Fruit fly (Drosophila melanogaster) whole organism, embryonic: Measurements from ENCODE around the gene CG7675.

ENCODE experiments used
- Adf1 ChIP-seq: fragments of 200-800 bp; sonication (Bioruptor generic); IDR thresholded peaks from 2 replicates; pipeline ENCODE4 v1.3.6; 2022; ENCODE audit warnings: missing biosample characterization, missing genetic modification characterization
- BtbVII ChIP-seq: fragments of 200-800 bp; sonication (Bioruptor generic); optimal IDR thresholded peaks from 3 replicates; lab custom pipeline; 2017; ENCODE audit warnings: missing biosample characterization, mild to moderate bottlenecking, missing genetic modification characterization
- CG1024 ChIP-seq: fragments of 200-800 bp; sonication (Bioruptor generic); IDR thresholded peaks from 2 replicates; pipeline ENCODE4 v1.3.6; 2022; ENCODE audit warnings: missing biosample characterization, missing genetic modification characterization
- CG10267 ChIP-seq: fragments of 200-800 bp; sonication (Bioruptor generic); optimal IDR thresholded peaks from 2 replicates; lab custom pipeline; 2018; ENCODE audit warnings: missing biosample characterization, mild to moderate bottlenecking, missing genetic modification characterization, moderate library complexity
- CG10366 ChIP-seq: fragments of 200-800 bp; sonication (Bioruptor generic); IDR thresholded peaks from 2 replicates; pipeline ENCODE4 v1.3.6; 2022; ENCODE audit warnings: missing biosample characterization, missing genetic modification characterization
- CG10431 ChIP-seq: fragments of 200-800 bp; sonication (Bioruptor generic); optimal IDR thresholded peaks from 3 replicates; lab custom pipeline; 2018; ENCODE audit warnings: missing biosample characterization, mild to moderate bottlenecking, missing genetic modification characterization
- CG11093 ChIP-seq: fragments of 200-800 bp; sonication (Bioruptor generic); IDR thresholded peaks from 3 replicates; pipeline ENCODE4 v1.3.6; 2022; ENCODE audit warnings: missing biosample characterization, missing genetic modification characterization
- CG11695 ChIP-seq: fragments of 200-800 bp; sonication (Bioruptor generic); IDR thresholded peaks from 3 replicates; pipeline ENCODE4 v1.3.6; 2022; ENCODE audit warnings: missing biosample characterization, missing genetic modification characterization
- CG12104 ChIP-seq: fragments of 200-800 bp; sonication (Bioruptor generic); optimal IDR thresholded peaks from 3 replicates; lab custom pipeline; 2016; ENCODE audit warnings: missing biosample characterization, missing genetic modification characterization
- CG1233 ChIP-seq: fragments of 200-800 bp; sonication (Bioruptor generic); optimal IDR thresholded peaks from 4 replicates; lab custom pipeline; 2018; ENCODE audit warnings: missing biosample characterization, mild to moderate bottlenecking, missing genetic modification characterization
- CG13894 ChIP-seq: fragments of 200-800 bp; sonication (Bioruptor generic); optimal IDR thresholded peaks from 3 replicates; lab custom pipeline; 2018; ENCODE audit warnings: missing biosample characterization, mild to moderate bottlenecking, missing genetic modification characterization, moderate library complexity
- CG15514 ChIP-seq: fragments of 200-800 bp; sonication (Bioruptor generic); optimal IDR thresholded peaks from 3 replicates; lab custom pipeline; 2017; ENCODE audit warnings: missing biosample characterization, missing genetic modification characterization, mild to moderate bottlenecking, moderate library complexity, missing genetic modification reagents
- CG15601 ChIP-seq: fragments of 200-800 bp; sonication (Bioruptor generic); optimal IDR thresholded peaks from 3 replicates; lab custom pipeline; 2019; ENCODE audit warnings: missing biosample characterization, mild to moderate bottlenecking, missing genetic modification characterization, moderate library complexity
- CG1602 ChIP-seq: fragments of 200-800 bp; sonication (Bioruptor generic); optimal IDR thresholded peaks from 3 replicates; lab custom pipeline; 2016; ENCODE audit warnings: missing biosample characterization, missing genetic modification characterization
- CG16779 ChIP-seq: fragments of 200-800 bp; sonication (Bioruptor generic); IDR thresholded peaks from 2 replicates; pipeline ENCODE4 v1.3.6; 2022; ENCODE audit warnings: missing biosample characterization, missing genetic modification characterization
- CG2199 ChIP-seq: fragments of 200-800 bp; sonication (Bioruptor generic); IDR thresholded peaks from 3 replicates; pipeline ENCODE4 v1.3.6; 2022; ENCODE audit warnings: missing biosample characterization, missing genetic modification characterization
- CG31441 ChIP-seq: fragments of 200-800 bp; sonication (Bioruptor generic); IDR thresholded peaks from 2 replicates; pipeline ENCODE4 v1.3.6; 2022; ENCODE audit warnings: missing biosample characterization, missing genetic modification characterization
- CG3163 ChIP-seq: fragments of 200-800 bp; sonication (Bioruptor generic); optimal IDR thresholded peaks from 3 replicates; lab custom pipeline; 2016; ENCODE audit warnings: missing biosample characterization, missing genetic modification characterization
- CG42726 ChIP-seq: fragments of 200-800 bp; sonication (Bioruptor generic); IDR thresholded peaks from 2 replicates; pipeline ENCODE4 v1.3.6; 2022; ENCODE audit warnings: missing biosample characterization, missing genetic modification characterization; ENCODE audit not compliant: partially characterized antibody
- CG4730 ChIP-seq: fragments of 200-800 bp; sonication (Bioruptor generic); IDR thresholded peaks from 2 replicates; pipeline ENCODE4 v1.3.6; 2022; ENCODE audit warnings: missing biosample characterization, missing genetic modification characterization
- CG6765 ChIP-seq: fragments of 200-800 bp; sonication (Bioruptor generic); optimal IDR thresholded peaks from 3 replicates; lab custom pipeline; 2017; ENCODE audit warnings: missing biosample characterization, mild to moderate bottlenecking, missing genetic modification characterization
- CG6791 ChIP-seq: fragments of 200-800 bp; sonication (Bioruptor generic); IDR thresholded peaks from 3 replicates; pipeline ENCODE4 v1.3.6; 2022; ENCODE audit warnings: missing biosample characterization, missing genetic modification characterization; ENCODE audit not compliant: partially characterized antibody
- CG7357 ChIP-seq: fragments of 200-800 bp; sonication (Bioruptor generic); IDR thresholded peaks from 3 replicates; pipeline ENCODE4 v1.3.6; 2022; ENCODE audit warnings: missing biosample characterization, missing genetic modification characterization
- CG9215 ChIP-seq: fragments of 200-800 bp; sonication (Bioruptor generic); IDR thresholded peaks from 2 replicates; pipeline ENCODE4 v1.3.6; 2022; ENCODE audit warnings: missing biosample characterization, missing genetic modification characterization
- CG9817 ChIP-seq: fragments of 200-800 bp; sonication (Bioruptor generic); optimal IDR thresholded peaks from 2 replicates; lab custom pipeline; 2018; ENCODE audit warnings: missing biosample characterization, mild to moderate bottlenecking, missing genetic modification characterization, moderate library complexity
- D ChIP-seq, 2 experiments: fragments of 200-800 bp in 1 of 2; fragments of >200 bp in 1 of 2; sonication (Bioruptor generic) in 1 of 2; optimal IDR thresholded peaks; 2 replicates in 1 of 2; 3 replicates in 1 of 2; lab custom pipeline; 2017; ENCODE audit warnings: mild to moderate bottlenecking in 1 of 2, missing biosample characterization in 1 of 2, missing genetic modification characterization in 1 of 2, missing genetic modification reagents in 1 of 2
- Dip3 ChIP-seq: fragments of 200-800 bp; sonication (Bioruptor generic); optimal IDR thresholded peaks from 3 replicates; lab custom pipeline; 2016; ENCODE audit warnings: missing biosample characterization, missing genetic modification characterization
- Hmx ChIP-seq: fragments of 200-800 bp; sonication (Bioruptor generic); optimal IDR thresholded peaks from 2 replicates; lab custom pipeline; 2016; ENCODE audit warnings: missing biosample characterization, missing genetic modification characterization
- Hr3 ChIP-seq: fragments of 200-800 bp; sonication (Bioruptor generic); optimal IDR thresholded peaks from 3 replicates; lab custom pipeline; 2016; ENCODE audit warnings: missing biosample characterization, missing genetic modification characterization
- MBD-R2 ChIP-seq: fragments of 200-800 bp; sonication (Bioruptor generic); IDR thresholded peaks from 2 replicates; pipeline ENCODE4 v1.3.6; 2022; ENCODE audit warnings: missing biosample characterization, missing genetic modification characterization
- Mad ChIP-seq: fragments of 200-800 bp; sonication (Bioruptor generic); optimal IDR thresholded peaks from 2 replicates; lab custom pipeline; 2016; ENCODE audit warnings: missing biosample characterization, missing genetic modification characterization
- Med ChIP-seq: fragments of 200-800 bp; sonication (Bioruptor generic); peaks from one replicate; lab custom pipeline; 2016; ENCODE audit warnings: missing biosample characterization, missing genetic modification characterization, mild to moderate bottlenecking, inconsistent platforms, moderate library complexity
- Ptx1 ChIP-seq: fragments of 200-800 bp; sonication (Bioruptor generic); IDR thresholded peaks from 2 replicates; pipeline ENCODE4 v1.3.6; 2022; ENCODE audit warnings: missing biosample characterization, missing genetic modification characterization
- Six4 ChIP-seq: fragments of 200-800 bp; sonication (Bioruptor generic); optimal IDR thresholded peaks from 2 replicates; lab custom pipeline; 2016; ENCODE audit warnings: missing biosample characterization, missing genetic modification characterization
- Sox100B ChIP-seq: fragments of 200-800 bp; sonication (Bioruptor generic); optimal IDR thresholded peaks from 3 replicates; lab custom pipeline; 2018; ENCODE audit warnings: missing biosample characterization, mild to moderate bottlenecking, missing genetic modification characterization
- Sry-δ ChIP-seq: fragments of 200-800 bp; sonication (Bioruptor generic); optimal IDR thresholded peaks from 2 replicates; lab custom pipeline; 2016; ENCODE audit warnings: missing biosample characterization, missing genetic modification characterization
- YL-1 ChIP-seq: fragments of 200-800 bp; sonication (Bioruptor generic); optimal IDR thresholded peaks from 3 replicates; lab custom pipeline; 2017; ENCODE audit warnings: missing biosample characterization, mild to moderate bottlenecking, missing genetic modification characterization
- fd64A ChIP-seq: fragments of 200-800 bp; sonication (Bioruptor generic); optimal IDR thresholded peaks from 3 replicates; lab custom pipeline; 2018; ENCODE audit warnings: missing biosample characterization, mild to moderate bottlenecking, missing genetic modification characterization
- inv ChIP-seq: fragments of 200-800 bp; sonication (Bioruptor generic); IDR thresholded peaks from 2 replicates; pipeline ENCODE4 v1.3.6; 2022; ENCODE audit warnings: missing biosample characterization, missing genetic modification characterization; ENCODE audit not compliant: partially characterized antibody
- knrl ChIP-seq: fragments of 200-800 bp; sonication (Bioruptor generic); IDR thresholded peaks from 3 replicates; pipeline ENCODE4 v1.3.6; 2022; ENCODE audit warnings: missing biosample characterization, missing genetic modification characterization; ENCODE audit not compliant: partially characterized antibody
- lab ChIP-seq: fragments of 200-800 bp; sonication (Bioruptor generic); optimal IDR thresholded peaks from 3 replicates; lab custom pipeline; 2017; ENCODE audit warnings: missing biosample characterization, missing genetic modification characterization, mild to moderate bottlenecking, moderate library complexity, missing genetic modification reagents
- lov ChIP-seq, 2 experiments: fragments of 200-800 bp in 1 of 2; fragments of >200 bp in 1 of 2; sonication (Bioruptor generic) in 1 of 2; IDR thresholded peaks in 1 of 2; optimal IDR thresholded peaks in 1 of 2; 2 replicates in 1 of 2; 3 replicates in 1 of 2; pipeline versions ENCODE4 v1.3.6 to Lab custom; 2017 to 2022; ENCODE audit warnings: missing biosample characterization in 1 of 2, missing genetic modification characterization in 1 of 2
- mld ChIP-seq: fragments of 200-800 bp; sonication (Bioruptor generic); IDR thresholded peaks from 3 replicates; pipeline ENCODE4 v1.3.6; 2022; ENCODE audit warnings: missing biosample characterization, missing genetic modification characterization; ENCODE audit not compliant: partially characterized antibody
- pb ChIP-seq: fragments of 200-800 bp; sonication (Bioruptor generic); optimal IDR thresholded peaks from 3 replicates; lab custom pipeline; 2016; ENCODE audit warnings: missing biosample characterization, missing genetic modification characterization
- slbo ChIP-seq: fragments of 200-800 bp; sonication (Bioruptor generic); IDR thresholded peaks from 2 replicates; pipeline ENCODE4 v1.3.6; 2022; ENCODE audit warnings: missing biosample characterization, missing genetic modification characterization
- vvl ChIP-seq: fragments of 200-800 bp; sonication (Bioruptor generic); IDR thresholded peaks from 2 replicates; pipeline ENCODE4 v1.3.6; 2022; ENCODE audit warnings: missing biosample characterization, missing genetic modification characterization
- zfh2 ChIP-seq: fragments of 200-800 bp; sonication (Bioruptor generic); optimal IDR thresholded peaks from 2 replicates; lab custom pipeline; 2016; ENCODE audit warnings: missing biosample characterization, missing genetic modification characterization

Gene CG7675

DNA sequence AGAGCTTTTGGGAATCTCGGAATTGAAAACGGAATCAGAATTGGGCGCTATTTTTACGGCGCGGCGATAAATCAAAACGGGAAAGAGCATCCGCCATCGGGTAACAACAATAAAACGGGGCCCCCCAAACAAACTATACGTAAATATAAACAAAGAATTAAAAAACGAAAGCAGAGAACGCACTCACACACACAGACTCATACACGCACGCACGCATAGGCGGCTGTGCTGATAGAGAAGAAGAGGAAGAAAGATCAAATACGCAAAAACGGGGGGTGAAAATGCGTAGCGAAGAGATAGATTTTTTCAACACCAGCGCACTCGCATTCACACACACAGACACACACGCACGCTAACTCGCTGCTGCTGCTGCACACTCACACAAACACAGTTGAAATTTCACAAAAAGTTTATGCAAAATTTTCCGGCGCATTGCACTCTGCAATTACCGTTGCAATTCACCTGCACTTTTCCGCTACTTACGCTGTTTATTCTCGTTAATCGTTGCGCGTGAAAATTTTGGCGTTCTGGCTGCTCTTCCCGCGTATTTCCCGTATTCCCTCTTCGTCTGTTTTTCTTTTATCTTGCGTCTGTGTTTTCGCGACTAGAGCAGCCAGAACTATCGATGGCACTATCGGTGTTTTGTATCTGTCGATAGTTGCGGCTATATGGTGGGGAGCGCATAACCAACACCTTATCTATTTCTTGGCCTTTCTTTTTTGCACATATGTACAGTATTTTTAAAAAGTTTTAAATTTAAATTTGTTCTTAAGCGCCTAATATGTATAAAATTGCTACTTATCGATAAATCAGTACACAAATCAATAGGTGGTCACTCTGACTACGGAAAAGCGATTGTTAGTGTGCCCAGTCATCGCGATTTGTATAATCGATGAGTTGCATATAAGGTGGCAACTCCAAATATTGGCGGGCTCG is 31.6 kb upstream of the CG7675 start, which contains the start of gene CG31122 (continued):
- TF ChIP-seq knrl (GFP tag; lab: Robert Waterston, UW) (peak; percentile 96), inv (GFP tag; lab: Robert Waterston, UW) (peak; percentile 95), YL-1 (peak; percentile 59), D (optimal IDR thresholded peaks at IDR 0.05; lab: Kevin White, UChicago) (peak; percentile 89), D (GFP tag; optimal IDR thresholded peaks at IDR 0.05; lab: Kevin White, UChicago) (no peak), vvl (GFP tag; lab: Robert Waterston, UW) (peak; percentile 51; the same call in 1 of the 2 replicates), CG12104 (GFP tag; lab: Kevin White, UChicago) (no peak), CG6765 (GFP tag; lab: Kevin White, UChicago) (no peak), Hmx (GFP tag; lab: Kevin White, UChicago) (no peak), lab (GFP tag; lab: Kevin White, UChicago) (peak; percentile 30), CG11093 (GFP tag; lab: Robert Waterston, UW) (no peak), CG4730 (GFP tag; lab: Robert Waterston, UW) (no peak), zfh2 (GFP tag; lab: Kevin White, UChicago) (peak; percentile 65), CG13894 (no peak), CG15601 (tag; lab: Kevin White, UChicago) (peak; percentile 61), CG1602 (GFP tag; lab: Kevin White, UChicago) (peak; percentile 9), CG1233 (GFP tag; lab: Kevin White, UChicago) (peak; percentile 18), fd64A (peak; percentile 33), CG31441 (GFP tag; lab: Robert Waterston, UW) (peak; percentile 36; the same call in 1 of the 2 replicates), CG9817 (tag; lab: Kevin White, UChicago) (peak; percentile 59), Ptx1 (GFP tag; lab: Robert Waterston, UW) (peak; percentile 35; the same call in 1 of the 2 replicates), CG2199 (GFP tag; lab: Robert Waterston, UW) (no peak), Hr3 (GFP tag; lab: Kevin White, UChicago) (peak; percentile 43), Sry-δ (GFP tag; lab: Kevin White, UChicago) (peak; percentile 96), CG42726 (GFP tag; lab: Robert Waterston, UW) (peak; percentile 72), CG7357 (GFP tag; lab: Robert Waterston, UW) (no peak), BtbVII (peak; percentile 7), CG10267 (tag; lab: Kevin White, UChicago) (peak; percentile 73), CG11695 (GFP tag; lab: Robert Waterston, UW) (peak; percentile 55; the same call in 1 of the 3 replicates), Sox100B (GFP tag; lab: Kevin White, UChicago) (no peak), Dip3 (peak; percentile 69), Mad (GFP tag; lab: Kevin White, UChicago) (peak; percentile 46), Med (GFP tag; lab: Kevin White, UChicago) (peak; percentile 88), CG15514 (GFP tag; lab: Kevin White, UChicago) (peak; percentile 67), CG16779 (GFP tag; lab: Robert Waterston, UW) (no peak), CG10431 (GFP tag; lab: Kevin White, UChicago) (peak; percentile 28), lov (optimal IDR thresholded peaks at IDR 0.05; lab: Kevin White, UChicago) (no peak), lov (GFP tag; IDR thresholded peaks at IDR 0.05; lab: Robert Waterston, UW) (no peak), Adf1 (GFP tag; lab: Robert Waterston, UW) (peak; percentile 76), CG1024 (no peak), CG6791 (GFP tag; lab: Robert Waterston, UW) (peak; percentile 89), slbo (GFP tag; lab: Robert Waterston, UW) (peak; percentile 75; the same call in 1 of the 2 replicates), CG3163 (GFP tag; lab: Kevin White, UChicago) (no peak), mld (peak; percentile 74), pb (GFP tag; lab: Kevin White, UChicago) (no peak), Six4 (GFP tag; lab: Kevin White, UChicago) (peak; percentile 34), CG10366 (GFP tag; lab: Robert Waterston, UW) (no peak), CG9215 (GFP tag; lab: Robert Waterston, UW) (no peak), MBD-R2 (GFP tag; lab: Robert Waterston, UW) (peak; percentile 49)
